Fruit fly (Drosophila melanogaster): ENCODE results near the gene zld.

The zld gene

DNA sequence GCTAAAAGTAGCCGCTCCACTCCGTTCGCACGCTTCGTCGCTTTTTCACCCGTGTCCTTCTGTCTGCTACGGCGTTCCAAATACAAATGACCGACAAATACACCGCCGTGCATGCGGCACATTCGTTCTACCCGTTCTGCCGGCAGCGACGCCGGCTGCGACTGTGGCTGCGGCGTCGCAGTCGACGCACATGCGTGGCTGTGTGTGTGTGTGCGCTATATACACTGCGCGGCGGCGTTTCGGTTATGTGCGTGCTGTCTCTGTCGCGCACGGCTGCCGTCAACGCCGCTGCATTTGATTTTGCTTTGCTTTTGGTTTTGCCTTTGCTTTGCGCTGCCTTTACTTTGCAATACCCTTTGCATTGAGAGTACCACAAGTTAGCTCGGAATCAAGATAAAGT is at the start of gene zld:
Gene zld (minus strand): TSS at position 92 of the 400 bp plus-strand sequence.
- no peak for TF ChIP-seq psq (optimal IDR thresholded peaks at IDR 0.05)
- TF ChIP-seq CG8478 (optimal IDR thresholded peaks at IDR 0.05), result no peak
- no peak for TF ChIP-seq Dll (optimal IDR thresholded peaks at IDR 0.05)
- TF ChIP-seq pan (optimal IDR thresholded peaks at IDR 0.05), result no peak
- no peak for TF ChIP-seq EcR (GFP tag; optimal IDR thresholded peaks at IDR 0.05)
- no peak for TF ChIP-seq usp (GFP tag; optimal IDR thresholded peaks at IDR 0.05)

DNA sequence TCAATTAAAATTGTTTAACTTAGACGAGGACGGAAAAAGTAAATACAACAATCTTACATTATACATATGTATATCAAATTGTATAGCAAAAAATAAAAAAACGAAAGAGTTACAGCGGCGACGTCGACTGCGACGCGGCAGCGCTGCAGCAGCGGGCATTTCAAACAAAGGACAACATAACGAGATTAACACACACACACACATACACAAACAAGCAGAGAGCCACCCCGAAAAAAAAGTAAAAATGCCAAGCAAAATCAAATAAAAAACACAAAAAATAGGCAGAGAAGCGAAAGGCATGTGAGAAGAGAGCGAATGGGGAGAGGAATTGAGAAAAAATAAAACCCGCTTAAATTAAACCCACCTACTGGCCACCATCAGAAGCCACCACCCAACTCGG is 44.4 kb upstream of the zld start:
- TF ChIP-seq Dll (optimal IDR thresholded peaks at IDR 0.05), result no peak
- no peak for TF ChIP-seq psq (optimal IDR thresholded peaks at IDR 0.05)
- TF ChIP-seq usp (GFP tag; optimal IDR thresholded peaks at IDR 0.05), result no peak
- TF ChIP-seq EcR (GFP tag; optimal IDR thresholded peaks at IDR 0.05), result no peak
- no peak for TF ChIP-seq pan (optimal IDR thresholded peaks at IDR 0.05)
- no peak for TF ChIP-seq CG8478 (optimal IDR thresholded peaks at IDR 0.05)

DNA sequence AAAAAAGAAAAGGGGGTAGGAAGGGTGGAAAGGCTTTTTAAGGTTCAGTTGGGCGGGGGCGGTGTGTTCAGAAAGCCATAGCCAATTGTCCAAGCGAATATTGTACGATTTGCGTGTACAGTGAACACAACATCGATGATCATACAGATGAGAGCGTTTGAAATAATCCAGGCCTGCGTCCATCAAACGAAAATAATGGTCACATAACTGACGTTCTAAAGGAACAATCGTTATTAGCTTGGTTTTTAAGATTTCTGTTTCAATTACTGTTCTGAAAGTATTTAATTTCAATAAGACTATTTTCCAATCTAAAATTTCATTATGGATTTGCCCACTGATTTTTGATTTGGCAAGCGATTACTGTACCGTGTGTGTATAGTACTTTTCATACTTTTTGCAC is 41.8 kb upstream of the zld start:
- TF ChIP-seq Dll (optimal IDR thresholded peaks at IDR 0.05) (no peak), CG8478 (optimal IDR thresholded peaks at IDR 0.05) (no peak), EcR (GFP tag; optimal IDR thresholded peaks at IDR 0.05) (no peak), pan (optimal IDR thresholded peaks at IDR 0.05) (no peak), psq (optimal IDR thresholded peaks at IDR 0.05) (no peak), usp (GFP tag; optimal IDR thresholded peaks at IDR 0.05) (no peak)

DNA sequence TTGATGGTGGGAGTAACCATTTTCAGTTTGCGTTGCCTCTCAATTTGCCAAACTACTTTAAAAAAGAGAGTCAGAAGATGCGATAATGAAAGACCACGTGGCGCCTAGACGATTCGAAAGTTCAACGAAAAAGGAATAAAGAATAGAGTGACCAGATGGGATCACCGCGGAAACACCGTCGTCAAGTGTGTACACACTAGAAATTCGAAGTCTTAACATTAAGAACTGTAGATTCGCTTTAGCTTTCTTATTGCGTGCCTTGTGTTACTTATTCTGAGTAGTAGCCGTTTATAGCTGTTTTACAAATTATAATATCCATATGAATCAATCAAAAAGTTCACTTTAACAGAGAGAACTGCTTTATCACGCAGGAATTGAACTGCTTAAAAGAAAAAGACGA is 40.6 kb upstream of the zld start, which contains the start of gene SkpE:
Gene SkpE (minus strand): TSS at position 101 of the 400 bp plus-strand sequence.
- TF ChIP-seq CG8478 (optimal IDR thresholded peaks at IDR 0.05) (no peak), Dll (optimal IDR thresholded peaks at IDR 0.05) (no peak), EcR (GFP tag; optimal IDR thresholded peaks at IDR 0.05) (no peak), usp (GFP tag; optimal IDR thresholded peaks at IDR 0.05) (no peak), psq (optimal IDR thresholded peaks at IDR 0.05) (no peak), pan (optimal IDR thresholded peaks at IDR 0.05) (no peak)

dm6 chrX:19818617-19819016 is 35.3 kb upstream of the zld start:
- TF ChIP-seq Dll (optimal IDR thresholded peaks at IDR 0.05), result no peak

dm6 chrX:19815772-19816171 is 32.4 kb upstream of the zld start, which contains the start of gene SkpC:
SkpC (plus strand) TSS chrX:19816072.
- TF ChIP-seq psq (optimal IDR thresholded peaks at IDR 0.05) (no peak), pan (optimal IDR thresholded peaks at IDR 0.05) (no peak)

DNA sequence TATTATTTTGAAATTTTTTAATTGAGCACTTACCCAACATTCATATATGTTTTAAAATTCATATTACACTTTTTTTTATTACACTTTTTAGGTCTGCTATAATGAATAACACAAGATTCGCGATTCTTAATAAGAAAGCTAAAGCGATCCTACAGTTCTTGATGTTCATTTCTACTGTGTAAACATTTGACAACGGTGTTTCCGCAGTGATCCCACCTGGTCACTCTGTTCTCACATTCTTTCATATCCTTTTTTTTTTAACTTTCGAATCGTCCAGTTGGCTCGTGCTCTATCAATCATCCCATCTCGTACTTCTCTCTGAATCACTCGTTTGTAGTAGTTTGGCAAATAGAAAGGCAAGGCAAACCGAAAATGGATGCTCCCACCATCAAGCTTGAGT is 29.1 kb upstream of the zld start, which contains the start of gene SkpD:
Gene SkpD (plus strand): TSS at position 301 of the 400 bp plus-strand sequence.
- TF ChIP-seq EcR (GFP tag; optimal IDR thresholded peaks at IDR 0.05) (no peak), psq (optimal IDR thresholded peaks at IDR 0.05) (no peak), pan (optimal IDR thresholded peaks at IDR 0.05) (no peak), CG8478 (optimal IDR thresholded peaks at IDR 0.05) (no peak), usp (GFP tag; optimal IDR thresholded peaks at IDR 0.05) (no peak), Dll (optimal IDR thresholded peaks at IDR 0.05) (no peak)

dm6 chrX:19811057-19811456 is 27.7 kb upstream of the zld start:
- TF ChIP-seq usp (GFP tag; optimal IDR thresholded peaks at IDR 0.05) (no peak), pan (optimal IDR thresholded peaks at IDR 0.05) (no peak), Dll (optimal IDR thresholded peaks at IDR 0.05) (no peak), CG8478 (optimal IDR thresholded peaks at IDR 0.05) (no peak), EcR (GFP tag; optimal IDR thresholded peaks at IDR 0.05) (no peak), psq (optimal IDR thresholded peaks at IDR 0.05) (no peak)

DNA sequence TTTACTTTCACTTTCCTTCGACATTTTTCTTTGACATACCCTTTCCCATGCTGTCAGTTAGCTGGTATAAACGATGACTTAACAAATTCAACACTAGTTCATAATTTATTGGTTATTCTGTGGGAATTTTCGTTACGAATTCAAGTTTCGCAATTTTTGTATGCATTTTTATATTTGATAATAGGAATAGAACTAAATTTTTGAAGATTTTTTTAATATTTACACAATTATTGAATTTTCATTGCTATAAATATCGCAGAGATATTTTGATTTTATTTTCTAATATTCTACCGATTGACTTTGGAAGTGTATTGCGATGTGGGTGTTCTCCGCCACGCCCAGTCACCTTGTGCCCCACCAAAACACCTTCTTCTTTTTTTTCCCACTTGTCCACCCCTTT is 22.8 kb upstream of the zld start:
- no peak for TF ChIP-seq EcR (GFP tag; optimal IDR thresholded peaks at IDR 0.05)
- no peak for TF ChIP-seq Dll (optimal IDR thresholded peaks at IDR 0.05)
- no peak for TF ChIP-seq usp (GFP tag; optimal IDR thresholded peaks at IDR 0.05)
- TF ChIP-seq psq (optimal IDR thresholded peaks at IDR 0.05), result no peak
- no peak for TF ChIP-seq CG8478 (optimal IDR thresholded peaks at IDR 0.05)
- no peak for TF ChIP-seq pan (optimal IDR thresholded peaks at IDR 0.05)

dm6 chrX:19795808-19796207 is 12.5 kb upstream of the zld start:
- TF ChIP-seq Dll (optimal IDR thresholded peaks at IDR 0.05) (no peak), psq (optimal IDR thresholded peaks at IDR 0.05) (no peak), EcR (GFP tag; optimal IDR thresholded peaks at IDR 0.05) (no peak), pan (optimal IDR thresholded peaks at IDR 0.05) (no peak), usp (GFP tag; optimal IDR thresholded peaks at IDR 0.05) (no peak), CG8478 (optimal IDR thresholded peaks at IDR 0.05) (no peak)

DNA sequence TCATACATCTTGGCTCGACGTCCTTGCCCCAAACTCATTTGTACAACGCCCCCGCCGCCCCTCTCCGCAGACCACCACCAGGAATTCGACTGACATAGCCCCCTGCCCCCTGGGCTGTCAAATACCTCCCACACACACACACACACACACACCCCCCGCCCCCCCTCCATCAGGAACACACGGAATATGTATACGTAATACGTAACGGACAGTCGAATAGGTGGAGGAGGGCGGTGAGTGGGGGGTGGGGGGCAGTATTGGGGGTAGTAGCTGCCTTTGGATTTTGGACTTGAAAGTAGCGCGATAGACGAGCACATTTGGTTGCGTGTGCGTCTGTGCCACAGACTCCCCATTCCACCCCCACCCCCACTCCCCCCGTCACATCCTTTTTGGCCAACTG is 9.2 kb upstream of the zld start:
- TF ChIP-seq usp (GFP tag; optimal IDR thresholded peaks at IDR 0.05) (no peak), pan (optimal IDR thresholded peaks at IDR 0.05) (no peak), CG8478 (optimal IDR thresholded peaks at IDR 0.05) (no peak), Dll (optimal IDR thresholded peaks at IDR 0.05) (no peak), psq (optimal IDR thresholded peaks at IDR 0.05) (no peak), EcR (GFP tag; optimal IDR thresholded peaks at IDR 0.05) (no peak)

DNA sequence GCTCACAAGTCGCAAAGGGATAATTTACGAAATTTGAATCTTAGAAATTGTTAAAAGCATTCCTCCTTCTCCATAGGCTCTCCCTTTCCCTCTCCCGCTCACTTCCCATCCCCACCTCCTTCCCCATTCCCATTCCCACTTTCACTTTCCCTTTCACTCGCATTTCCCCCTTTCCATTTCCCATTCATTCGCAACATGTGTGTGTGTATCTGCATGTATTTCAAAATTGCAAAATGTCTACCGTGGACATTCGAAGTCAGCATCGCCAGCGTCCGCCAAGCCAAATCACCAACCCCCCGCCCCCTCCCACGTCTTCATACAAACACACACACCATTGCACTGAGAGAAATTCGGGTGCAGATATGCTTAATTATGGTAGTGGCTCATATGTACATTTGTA is 8.5 kb upstream of the zld start:
- no peak for TF ChIP-seq CG8478 (optimal IDR thresholded peaks at IDR 0.05)
- TF ChIP-seq usp (GFP tag; optimal IDR thresholded peaks at IDR 0.05), result no peak
- TF ChIP-seq Dll (optimal IDR thresholded peaks at IDR 0.05), result no peak
- no peak for TF ChIP-seq EcR (GFP tag; optimal IDR thresholded peaks at IDR 0.05)
- no peak for TF ChIP-seq pan (optimal IDR thresholded peaks at IDR 0.05)

DNA sequence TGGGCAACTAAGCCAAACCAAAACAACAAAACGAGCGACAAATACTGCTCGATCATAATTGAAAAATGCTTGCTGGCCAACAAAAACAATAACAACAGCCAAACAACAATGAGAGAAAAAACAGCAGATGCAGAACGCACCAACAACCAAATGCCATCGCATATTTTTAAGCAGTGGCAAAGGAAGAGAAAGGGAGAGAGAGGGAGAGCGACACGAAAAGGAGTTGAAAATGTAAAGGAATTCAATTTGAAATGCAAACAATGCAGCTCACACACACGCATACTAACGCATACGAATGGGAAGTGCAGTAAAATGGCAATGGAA is 5.2 kb upstream of the zld start:
- no peak for TF ChIP-seq pan (optimal IDR thresholded peaks at IDR 0.05)
- no peak for TF ChIP-seq psq (optimal IDR thresholded peaks at IDR 0.05)
- TF ChIP-seq CG8478 (optimal IDR thresholded peaks at IDR 0.05), result no peak
- TF ChIP-seq EcR (GFP tag; optimal IDR thresholded peaks at IDR 0.05), result no peak
- no peak for TF ChIP-seq usp (GFP tag; optimal IDR thresholded peaks at IDR 0.05)
- no peak for TF ChIP-seq Dll (optimal IDR thresholded peaks at IDR 0.05)
